Fruit fly (Drosophila melanogaster) whole organism, wandering third instar larva: Measurements from ENCODE around the gene msl-1.
A peak's percentile ranks its signal among the peaks of the same experiment; 100 is the strongest.

Source experiments
- Abd-B ChIP-seq: fragments of >200 bp; optimal IDR thresholded peaks from 2 replicates; lab custom pipeline; 2017; ENCODE audit warnings: missing biosample characterization, missing genetic modification characterization
- CG32264 ChIP-seq: fragments of 200-800 bp; sonication (Bioruptor generic); optimal IDR thresholded peaks from 2 replicates; lab custom pipeline; 2016; ENCODE audit warnings: missing biosample characterization, missing genetic modification characterization
- CG9705 ChIP-seq: fragments of 200-800 bp; sonication (Bioruptor generic); optimal IDR thresholded peaks from 2 replicates; lab custom pipeline; 2018; ENCODE audit warnings: missing biosample characterization, mild to moderate bottlenecking, missing genetic modification characterization
- CrebA ChIP-seq: fragments of 200-800 bp; sonication (Bioruptor generic); optimal IDR thresholded peaks from 2 replicates; lab custom pipeline; 2016; ENCODE audit warnings: missing biosample characterization, mild to moderate bottlenecking, missing genetic modification characterization, borderline replicate concordance
- Dfd ChIP-seq: fragments of >200 bp; optimal IDR thresholded peaks from 2 replicates; lab custom pipeline; 2017; ENCODE audit warnings: missing biosample characterization, missing genetic modification characterization
- Dif ChIP-seq: fragments of 200-275, 200-300 bp; sonication (Bioruptor generic); optimal IDR thresholded peaks from 2 replicates; lab custom pipeline; 2018; ENCODE audit warnings: missing biosample characterization, missing genetic modification characterization; ENCODE audit not compliant: partially characterized antibody
- GATAd ChIP-seq: sonication (Bioruptor generic); optimal IDR thresholded peaks from 2 replicates; lab custom pipeline; 2016; ENCODE audit warnings: missing biosample characterization, missing genetic modification characterization
- HLH106 ChIP-seq: fragments of 200-800 bp; optimal IDR thresholded peaks from 3 replicates; lab custom pipeline; 2019; ENCODE audit warnings: missing biosample characterization, mild to moderate bottlenecking, missing genetic modification characterization, moderate library complexity
- Hnf4 ChIP-seq: fragments of 200-800 bp; sonication (Bioruptor generic); optimal IDR thresholded peaks from 2 replicates; lab custom pipeline; 2016; ENCODE audit warnings: missing biosample characterization, mild to moderate bottlenecking, missing genetic modification characterization
- Hr78 ChIP-seq: fragments of >200 bp; optimal IDR thresholded peaks from 2 replicates; lab custom pipeline; 2017; ENCODE audit warnings: missing biosample characterization, missing genetic modification characterization
- Hr83 ChIP-seq: fragments of 200-300 bp; sonication (Bioruptor generic); optimal IDR thresholded peaks from 2 replicates; lab custom pipeline; 2016; ENCODE audit warnings: missing biosample characterization, mild to moderate bottlenecking, missing genetic modification characterization, moderate library complexity; ENCODE audit not compliant: poor library complexity, severe bottlenecking
- Mio ChIP-seq: sonication (Bioruptor generic); optimal IDR thresholded peaks from 2 replicates; lab custom pipeline; 2016; ENCODE audit warnings: missing biosample characterization, missing genetic modification characterization
- Myc ChIP-seq: fragments of >200 bp; optimal IDR thresholded peaks from 2 replicates; lab custom pipeline; 2017
- N ChIP-seq: fragments of >200 bp; optimal IDR thresholded peaks from 2 replicates; lab custom pipeline; 2018; ENCODE audit warnings: missing biosample characterization, missing external identifiers, missing genetic modification characterization
- Sp1 ChIP-seq: fragments of 200-800 bp; sonication (Bioruptor generic); optimal IDR thresholded peaks from 3 replicates; lab custom pipeline; 2019; ENCODE audit warnings: missing biosample characterization, mild to moderate bottlenecking, missing genetic modification characterization, moderate library complexity
- Vsx2 ChIP-seq: fragments of 200-300, 225-300 bp; sonication (Bioruptor generic); optimal IDR thresholded peaks from 2 replicates; lab custom pipeline; 2018; ENCODE audit warnings: missing biosample characterization, missing genetic modification characterization; ENCODE audit not compliant: partially characterized antibody
- br ChIP-seq: fragments of 200-800 bp; sonication (Bioruptor generic); optimal IDR thresholded peaks from 2 replicates; lab custom pipeline; 2016; ENCODE audit warnings: missing biosample characterization, missing genetic modification characterization
- dl ChIP-seq, 2 experiments: fragments of 175-275, 200-275 bp in 1 of 2; fragments of 200-275 bp in 1 of 2; sonication (Bioruptor generic); optimal IDR thresholded peaks; lab custom pipeline; 2018; ENCODE audit warnings: mild to moderate bottlenecking in 2 of 2, missing biosample characterization in 2 of 2, missing genetic modification characterization in 2 of 2, moderate library complexity in 2 of 2; ENCODE audit not compliant: partially characterized antibody in 2 of 2, insufficient read depth in 1 of 2
- dmrt93B ChIP-seq: fragments of 200-800 bp; sonication (Bioruptor generic); optimal IDR thresholded peaks from 2 replicates; lab custom pipeline; 2018; ENCODE audit warnings: missing biosample characterization, mild to moderate bottlenecking, missing genetic modification characterization
- ey ChIP-seq: fragments of 200-800 bp; sonication (Bioruptor generic); optimal IDR thresholded peaks from 2 replicates; lab custom pipeline; 2016; ENCODE audit warnings: missing biosample characterization, missing genetic modification characterization
- foxo ChIP-seq, 2 experiments: fragments of 200-800 bp; sonication (Bioruptor generic); optimal IDR thresholded peaks; 2 replicates in 1 of 2; 3 replicates in 1 of 2; lab custom pipeline; 2016 to 2017; ENCODE audit warnings: missing biosample characterization in 2 of 2, missing genetic modification characterization in 2 of 2
- jim ChIP-seq: fragments of 175-275, 200-325 bp; sonication (Bioruptor generic); optimal IDR thresholded peaks from 2 replicates; lab custom pipeline; 2016; ENCODE audit warnings: missing biosample characterization, mild to moderate bottlenecking, missing genetic modification characterization
- lola ChIP-seq: fragments of >200 bp; optimal IDR thresholded peaks from 2 replicates; lab custom pipeline; 2017; ENCODE audit warnings: missing biosample characterization, missing genetic modification characterization
- psq ChIP-seq: fragments of 200-800 bp; sonication (Bioruptor generic); optimal IDR thresholded peaks from 3 replicates; lab custom pipeline; 2017; ENCODE audit warnings: missing biosample characterization, mild to moderate bottlenecking, missing genetic modification characterization, moderate library complexity
- rgr ChIP-seq: fragments of 200-800 bp; sonication (Bioruptor generic); optimal IDR thresholded peaks from 3 replicates; lab custom pipeline; 2016; ENCODE audit warnings: missing biosample characterization, mild to moderate bottlenecking, missing genetic modification characterization
- sage ChIP-seq: fragments of 200-800 bp; sonication (Bioruptor generic); optimal IDR thresholded peaks from 2 replicates; lab custom pipeline; 2016; ENCODE audit warnings: missing biosample characterization, mild to moderate bottlenecking, missing genetic modification characterization
- sv ChIP-seq: fragments of 200-800 bp; sonication (Bioruptor generic); optimal IDR thresholded peaks from 3 replicates; lab custom pipeline; 2016; ENCODE audit warnings: missing biosample characterization, missing genetic modification characterization
- usp ChIP-seq: fragments of >200 bp; optimal IDR thresholded peaks from 2 replicates; lab custom pipeline; 2017; ENCODE audit warnings: missing biosample characterization, missing genetic modification characterization
- woc ChIP-seq: sonication (Bioruptor generic); optimal IDR thresholded peaks from 2 replicates; lab custom pipeline; 2016; ENCODE audit warnings: missing biosample characterization, mild to moderate bottlenecking, missing genetic modification characterization

The msl-1 gene

DNA sequence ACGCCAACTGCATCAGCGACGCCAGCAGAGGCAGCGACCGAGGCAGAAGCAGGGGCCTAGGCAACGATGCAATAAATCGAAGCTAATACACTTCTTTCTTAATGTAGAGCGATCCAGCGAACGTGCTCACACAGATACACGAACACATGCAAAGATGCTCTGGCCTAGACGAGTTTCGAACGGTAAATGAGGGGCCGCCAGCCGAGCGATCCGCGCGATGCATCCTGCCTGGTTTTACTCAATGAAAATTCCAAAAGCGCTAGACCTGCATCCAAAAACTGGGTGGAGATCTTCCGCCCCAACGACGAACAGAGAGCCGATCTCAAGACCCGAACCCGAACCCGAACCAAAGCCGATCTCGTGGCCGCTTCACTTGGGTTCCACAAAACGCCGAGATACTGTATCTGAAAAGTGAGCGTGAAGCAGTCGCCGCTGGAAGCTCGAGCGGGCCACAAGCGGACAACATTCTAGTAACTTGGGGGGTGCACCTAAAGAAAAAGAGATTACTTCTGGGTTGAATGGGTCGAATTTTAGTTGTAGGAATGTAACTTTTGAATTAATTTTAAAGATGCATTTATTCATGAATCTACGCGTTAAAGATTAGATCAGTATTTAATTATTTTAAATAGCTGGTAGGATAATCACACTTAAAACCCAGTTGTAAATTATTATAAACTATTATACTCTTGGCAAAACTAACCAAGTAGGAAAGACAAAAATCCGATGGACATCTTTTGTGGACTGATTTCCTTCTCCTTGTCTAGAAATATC is 44.3 kb upstream of the msl-1 start:
- TF ChIP-seq lola (GFP tag; lab: Kevin White, UChicago) (no peak), N (no peak), Dif (GFP tag; lab: Kevin White, UChicago) (peak; percentile 17), Hr78 (GFP tag; lab: Kevin White, UChicago) (no peak), Myc (lab: Kevin White, UChicago) (no peak), Dfd (no peak), dl (GFP tag; optimal IDR thresholded peaks at IDR 0.05; lab: Kevin White, UChicago; ENCODE audit: insufficient read depth in 1 of 2, partially characterized antibody in 2 of 2) (no peak), CG9705 (GFP tag; lab: Kevin White, UChicago) (no peak), Hr83 (no peak), usp (GFP tag; lab: Kevin White, UChicago) (no peak), Vsx2 (peak; percentile 45), sage (no peak)

DNA sequence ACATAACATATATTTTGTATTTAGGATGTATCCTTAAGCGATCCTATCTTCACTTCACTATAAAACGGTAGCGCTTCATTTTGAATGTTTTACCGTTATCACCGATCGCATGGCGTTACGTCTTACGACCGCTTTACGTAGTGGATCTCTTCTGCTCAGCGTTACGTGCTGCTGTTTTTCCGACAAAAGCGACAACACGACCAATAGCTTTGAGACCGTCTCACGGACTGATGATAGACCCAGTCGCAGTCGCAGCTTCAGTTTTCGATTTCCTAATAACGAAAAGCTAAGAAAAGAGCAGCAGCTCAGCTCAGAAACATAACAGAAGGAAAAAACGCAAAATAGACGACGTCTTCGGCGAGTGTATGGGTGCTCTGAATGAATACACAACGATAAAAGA is 43.7 kb upstream of the msl-1 start, which contains the start of gene CG10348:
TSS of gene CG10348 (minus strand) at position 234 of the 400 bp plus-strand sequence.
- TF ChIP-seq GATAd (GFP tag; lab: Kevin White, UChicago) (no peak), N (no peak), rgr (GFP tag; lab: Kevin White, UChicago) (no peak), jim (GFP tag; lab: Kevin White, UChicago) (no peak), Abd-B (GFP tag; lab: Kevin White, UChicago) (no peak), Mio (GFP tag; lab: Kevin White, UChicago) (no peak), foxo (GFP tag; optimal IDR thresholded peaks at IDR 0.05; lab: Kevin White, UChicago) (no peak), Myc (lab: Kevin White, UChicago) (no peak), CrebA (no peak), dmrt93B (no peak), Hr83 (no peak), Dif (GFP tag; lab: Kevin White, UChicago) (no peak), Sp1 (no peak), Hr78 (GFP tag; lab: Kevin White, UChicago) (no peak), psq (GFP tag; lab: Kevin White, UChicago) (no peak), Hnf4 (no peak), ey (GFP tag; lab: Kevin White, UChicago) (no peak)

DNA sequence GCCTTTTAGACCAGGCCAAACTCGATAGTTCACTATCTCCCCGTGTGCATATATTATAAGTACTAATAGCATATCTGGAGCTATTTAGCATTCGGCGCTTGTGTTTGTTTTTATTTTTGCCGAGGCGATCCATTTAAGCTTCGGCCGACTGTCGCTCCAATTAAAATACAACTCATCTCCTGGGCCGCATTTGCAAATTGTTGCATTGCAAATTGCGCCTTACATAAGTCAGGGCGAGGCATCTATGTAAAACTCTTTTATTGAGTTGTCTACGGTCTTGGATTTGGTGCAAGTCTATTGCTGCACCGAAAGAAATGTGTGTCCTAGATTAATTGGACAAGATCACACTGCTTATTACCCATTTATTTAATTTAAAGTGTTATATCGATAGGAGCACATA is 39.4 kb upstream of the msl-1 start:
- no peak for TF ChIP-seq foxo (GFP tag; optimal IDR thresholded peaks at IDR 0.05; lab: Kevin White, UChicago)
- TF ChIP-seq Mio (GFP tag; lab: Kevin White, UChicago), result no peak
- TF ChIP-seq HLH106 (tag; lab: Kevin White, UChicago), result no peak
- no peak for TF ChIP-seq CG32264
- TF ChIP-seq dl (GFP tag; optimal IDR thresholded peaks at IDR 0.05; lab: Kevin White, UChicago; ENCODE audit: insufficient read depth in 1 of 2, partially characterized antibody in 2 of 2), result no peak
- TF ChIP-seq jim (GFP tag; lab: Kevin White, UChicago), result no peak
- TF ChIP-seq, all 38 proteins: peak for 0

DNA sequence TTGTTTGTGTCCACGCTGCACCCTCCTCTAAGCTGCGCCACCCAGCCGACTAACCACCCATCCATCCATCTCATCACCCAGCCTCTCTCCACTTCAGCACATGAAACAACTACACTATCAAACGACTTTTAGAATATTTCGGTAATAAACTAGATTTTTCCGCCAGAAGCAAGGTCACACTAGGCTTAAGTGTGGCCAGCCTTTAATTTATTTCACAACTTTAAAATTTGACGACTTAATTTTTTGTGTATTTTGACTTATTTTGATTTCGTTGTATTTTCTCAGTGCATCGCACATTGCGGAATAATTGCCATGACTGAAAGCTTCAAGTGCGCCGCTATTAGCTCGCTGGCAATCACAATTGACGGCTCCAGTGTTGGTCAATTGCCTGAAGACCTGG is 36.2 kb upstream of the msl-1 start:
- TF ChIP-seq CrebA (no peak), sv (GFP tag; lab: Kevin White, UChicago) (no peak), foxo (GFP tag; optimal IDR thresholded peaks at IDR 0.05; lab: Kevin White, UChicago) (no peak), dl (GFP tag; optimal IDR thresholded peaks at IDR 0.05; lab: Kevin White, UChicago; ENCODE audit: insufficient read depth in 1 of 2, partially characterized antibody in 2 of 2) (no peak), ey (GFP tag; lab: Kevin White, UChicago) (no peak), Myc (lab: Kevin White, UChicago) (no peak), psq (GFP tag; lab: Kevin White, UChicago) (no peak), sage (no peak), dmrt93B (no peak), GATAd (GFP tag; lab: Kevin White, UChicago) (no peak), usp (GFP tag; lab: Kevin White, UChicago) (no peak), Sp1 (no peak), woc (GFP tag; lab: Kevin White, UChicago) (no peak)
- TF ChIP-seq, all 38 proteins: peak for 0

DNA sequence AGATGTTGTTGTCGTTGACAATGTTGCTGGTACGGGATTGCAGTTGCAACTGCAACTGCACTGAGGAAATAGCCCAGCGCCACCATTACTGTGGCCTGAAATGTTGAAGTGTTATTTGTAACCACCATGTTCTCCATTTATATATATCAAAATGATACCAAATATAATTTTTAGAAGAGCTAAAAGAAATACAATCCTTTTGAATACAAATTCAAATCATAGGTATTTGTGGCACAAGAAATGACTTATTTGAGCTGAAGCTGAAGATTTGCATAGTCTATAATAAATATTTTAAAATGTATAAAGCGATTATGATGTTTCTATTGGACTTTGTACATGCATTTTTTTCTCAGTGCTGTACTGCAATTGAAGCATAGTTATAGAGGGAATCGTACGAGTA is 31.0 kb upstream of the msl-1 start:
- no peak for TF ChIP-seq rgr (GFP tag; lab: Kevin White, UChicago)
- TF ChIP-seq dl (GFP tag; optimal IDR thresholded peaks at IDR 0.05; lab: Kevin White, UChicago; ENCODE audit: insufficient read depth in 1 of 2, partially characterized antibody in 2 of 2), result no peak
- no peak for TF ChIP-seq dmrt93B
- no peak for TF ChIP-seq CG9705 (GFP tag; lab: Kevin White, UChicago)
- no peak for TF ChIP-seq HLH106 (tag; lab: Kevin White, UChicago)
- no peak for TF ChIP-seq sv (GFP tag; lab: Kevin White, UChicago)
- no peak for TF ChIP-seq Hnf4
- no peak for TF ChIP-seq foxo (GFP tag; optimal IDR thresholded peaks at IDR 0.05; lab: Kevin White, UChicago)
- TF ChIP-seq sage, result no peak
- TF ChIP-seq jim (GFP tag; lab: Kevin White, UChicago), result no peak
- no peak for TF ChIP-seq br (GFP tag; lab: Kevin White, UChicago)
- TF ChIP-seq Dfd, result no peak
- no peak for TF ChIP-seq Sp1
